Worm (Caenorhabditis elegans) whole organism, early embryonic: ENCODE measurements around the gene F45E4.6.

Experiments used
- B0310.2 ChIP-seq: sonication (generic microtip); optimal IDR thresholded peaks from 2 replicates; lab custom pipeline; 2016; ENCODE audit warnings: mild to moderate bottlenecking, missing genetic modification characterization, missing compliant biosample characterization
- ama-1 ChIP-seq: fragments of 150-350 bp; optimal IDR thresholded peaks from 2 replicates; lab custom pipeline; 2014
- ceh-13 ChIP-seq: fragments of 200-800 bp; sonication (Bioruptor generic); optimal IDR thresholded peaks from 2 replicates; lab custom pipeline; 2018; ENCODE audit warnings: mild to moderate bottlenecking, missing genetic modification characterization, missing compliant biosample characterization
- ets-7 ChIP-seq: sonication (generic microtip); optimal IDR thresholded peaks from 2 replicates; lab custom pipeline; 2016; ENCODE audit warnings: missing genotype, missing genetic modification characterization, missing compliant biosample characterization
- flt-1 ChIP-seq: fragments of 200-800 bp; sonication (Bioruptor generic); IDR thresholded peaks from 2 replicates; pipeline ENCODE4 v1.3.6; 2022; ENCODE audit warnings: missing genetic modification characterization, missing compliant biosample characterization
- hmbx-1 ChIP-seq: sonication (generic microtip); optimal IDR thresholded peaks from 2 replicates; lab custom pipeline; 2016; ENCODE audit warnings: mild to moderate bottlenecking, missing genetic modification characterization, missing compliant biosample characterization
- scrt-1 ChIP-seq: fragments of 200-800 bp; sonication (Bioruptor generic); IDR thresholded peaks from 2 replicates; pipeline ENCODE4 v1.3.6; 2022; ENCODE audit warnings: missing genetic modification characterization, missing compliant biosample characterization
- sea-1 ChIP-seq: fragments of 200-800 bp; sonication (Bioruptor generic); conservative IDR thresholded peaks from 2 replicates; pipeline ENCODE4 v1.3.6; 2022; ENCODE audit warnings: missing genetic modification characterization, missing compliant biosample characterization
- tbx-11 ChIP-seq: fragments of 200-800 bp; sonication (Bioruptor generic); IDR thresholded peaks from 2 replicates; pipeline ENCODE4 v1.3.6; 2022; ENCODE audit warnings: missing genetic modification characterization, missing compliant biosample characterization
- tbx-37 ChIP-seq: fragments of 200-800 bp; sonication (Bioruptor generic); conservative IDR thresholded peaks from 2 replicates; pipeline ENCODE4 v1.3.6; 2022; ENCODE audit warnings: missing genetic modification reagents, missing genetic modification characterization, missing compliant biosample characterization
- tra-4 ChIP-seq: sonication (generic microtip); optimal IDR thresholded peaks from 2 replicates; lab custom pipeline; 2017; ENCODE audit warnings: missing genetic modification characterization, missing compliant biosample characterization

- no peak for TF ChIP-seq ceh-13
- no peak for TF ChIP-seq flt-1 (GFP tag; lab: Robert Waterston, UW)
- no peak for TF ChIP-seq ama-1 (lab: Kevin White, UChicago)
- TF ChIP-seq tbx-11 (GFP tag; lab: Robert Waterston, UW), result no peak
- TF ChIP-seq ets-7 (tag; lab: Kevin White, UChicago), result no peak
- no peak for TF ChIP-seq hmbx-1 (tag; lab: Kevin White, UChicago)
- no peak for TF ChIP-seq tbx-37 (GFP tag; lab: Robert Waterston, UW)
- no peak for TF ChIP-seq sea-1 (GFP tag; lab: Robert Waterston, UW)
- no peak for TF ChIP-seq scrt-1
- no peak for TF ChIP-seq tra-4 (tag; lab: Kevin White, UChicago)
- TF ChIP-seq B0310.2 (tag; lab: Kevin White, UChicago), result no peak
Observed at ce11 chrIV:7612523-7612922, 19.8 kb downstream of the F45E4.6 start.
